Fruit fly (Drosophila melanogaster): ENCODE data around the gene Appl.

dm6 chrX:515676-516075 is 14.6 kb upstream of the Appl start:
- TF ChIP-seq h (optimal IDR thresholded peaks at IDR 0.05) = no peak
- TF ChIP-seq ttk (optimal IDR thresholded peaks at IDR 0.05) = no peak
- no peak for TF ChIP-seq psq (optimal IDR thresholded peaks at IDR 0.05)
